Worm (Caenorhabditis elegans) whole organism, mixed stage, embryonic: ENCODE data around the gene Y49A3A.4.
A peak's percentile ranks its signal among the peaks of the same experiment; 100 is the strongest.

ENCODE experiments used
- M03D4.4 ChIP-seq: sonication (generic microtip); optimal IDR thresholded peaks from 2 replicates; lab custom pipeline; 2017; ENCODE audit warnings: mild to moderate bottlenecking, missing genetic modification characterization, missing compliant biosample characterization
- bed-3 ChIP-seq: fragments of 200-800 bp; sonication (Bioruptor generic); optimal IDR thresholded peaks from 3 replicates; lab custom pipeline; 2018; ENCODE audit warnings: mild to moderate bottlenecking, missing genetic modification characterization, moderate library complexity, missing compliant biosample characterization
- blmp-1 ChIP-seq: fragments of 150-350 bp; optimal IDR thresholded peaks from 2 replicates; lab custom pipeline; 2014; ENCODE audit warnings: missing biosample characterization, missing genetic modification characterization
- ceh-39 ChIP-seq: fragments of 150-350 bp; optimal IDR thresholded peaks from 2 replicates; lab custom pipeline; 2014; ENCODE audit warnings: missing biosample characterization, missing genetic modification characterization
- ceh-43 ChIP-seq: fragments of 200-800 bp; sonication (Bioruptor generic); optimal IDR thresholded peaks from 2 replicates; lab custom pipeline; 2018; ENCODE audit warnings: mild to moderate bottlenecking, missing genetic modification characterization, moderate library complexity, missing compliant biosample characterization
- ceh-83 ChIP-seq: fragments of 200-800 bp; sonication (Bioruptor generic); optimal IDR thresholded peaks from 2 replicates; lab custom pipeline; 2018; ENCODE audit warnings: mild to moderate bottlenecking, missing genetic modification characterization, missing compliant biosample characterization
- ces-1 ChIP-seq: fragments of 150-350 bp; optimal IDR thresholded peaks from 2 replicates; lab custom pipeline; 2014; ENCODE audit warnings: missing biosample characterization, missing genetic modification reagents, missing genetic modification characterization
- cnd-1 ChIP-seq: fragments of 200-800 bp; sonication (Bioruptor generic); optimal IDR thresholded peaks from 2 replicates; lab custom pipeline; 2018; ENCODE audit warnings: mild to moderate bottlenecking, missing genetic modification characterization, missing compliant biosample characterization
- drap-1 ChIP-seq: fragments of 200-800 bp; sonication (Bioruptor generic); optimal IDR thresholded peaks from 3 replicates; lab custom pipeline; 2018; ENCODE audit warnings: mild to moderate bottlenecking, missing genetic modification characterization, missing compliant biosample characterization
- elt-1 ChIP-seq: sonication (generic microtip); optimal IDR thresholded peaks from 2 replicates; lab custom pipeline; 2017; ENCODE audit warnings: missing genetic modification characterization, mild to moderate bottlenecking, missing compliant biosample characterization, antibody characterized with exemption, moderate library complexity, borderline replicate concordance; ENCODE audit not compliant: insufficient read depth
- flh-1 ChIP-seq: fragments of 200-800 bp; sonication (Bioruptor generic); optimal IDR thresholded peaks from 2 replicates; lab custom pipeline; 2018; ENCODE audit warnings: mild to moderate bottlenecking, missing genetic modification characterization, moderate library complexity, missing compliant biosample characterization
- ham-2 ChIP-seq: fragments of 200-800 bp; sonication (Bioruptor generic); optimal IDR thresholded peaks from 2 replicates; lab custom pipeline; 2018; ENCODE audit warnings: mild to moderate bottlenecking, missing genetic modification characterization, missing compliant biosample characterization
- hlh-1 ChIP-seq: fragments of 150-350 bp; optimal IDR thresholded peaks from 2 replicates; lab custom pipeline; 2014; ENCODE audit warnings: missing biosample characterization, missing genetic modification reagents, missing genetic modification characterization
- lin-13 ChIP-seq: fragments of 150-350 bp; optimal IDR thresholded peaks from 2 replicates; lab custom pipeline; 2014; ENCODE audit warnings: missing biosample characterization, missing genetic modification characterization
- lin-32 ChIP-seq: fragments of 200-800 bp; sonication (Bioruptor generic); optimal IDR thresholded peaks from 2 replicates; lab custom pipeline; 2018; ENCODE audit warnings: mild to moderate bottlenecking, missing genetic modification characterization, missing compliant biosample characterization
- lsy-2 ChIP-seq: fragments of 150-350 bp; optimal IDR thresholded peaks from 2 replicates; lab custom pipeline; 2014; ENCODE audit warnings: missing biosample characterization, missing genetic modification characterization
- mab-5 ChIP-seq: fragments of 150-350 bp; optimal IDR thresholded peaks from 2 replicates; lab custom pipeline; 2014; ENCODE audit warnings: missing biosample characterization, missing genetic modification characterization
- mep-1 ChIP-seq: fragments of 150-350 bp; optimal IDR thresholded peaks from 2 replicates; lab custom pipeline; 2017; ENCODE audit warnings: missing biosample characterization, missing genetic modification reagents, missing genetic modification characterization, inconsistent platforms
- nhr-12 ChIP-seq: fragments of 150-350 bp; optimal IDR thresholded peaks from 2 replicates; lab custom pipeline; 2014; ENCODE audit warnings: missing biosample characterization, missing genetic modification characterization
- nhr-2 ChIP-seq: fragments of 150-350 bp; optimal IDR thresholded peaks from 2 replicates; lab custom pipeline; 2014; ENCODE audit warnings: missing biosample characterization, missing genetic modification characterization
- nhr-237 ChIP-seq: fragments of 150-350 bp; optimal IDR thresholded peaks from 2 replicates; lab custom pipeline; 2014; ENCODE audit warnings: missing biosample characterization, missing genetic modification characterization
- nhr-28 ChIP-seq: fragments of 150-350 bp; optimal IDR thresholded peaks from 2 replicates; lab custom pipeline; 2014; ENCODE audit warnings: missing biosample characterization, missing genetic modification characterization
- nhr-76 ChIP-seq: sonication (generic microtip); optimal IDR thresholded peaks from 2 replicates; lab custom pipeline; 2017; ENCODE audit warnings: missing biosample characterization, missing genetic modification characterization
- pha-4 ChIP-seq: fragments of 150-350 bp; optimal IDR thresholded peaks from 2 replicates; lab custom pipeline; 2018; ENCODE audit warnings: missing biosample characterization, missing genetic modification reagents, missing genetic modification characterization
- sem-2 ChIP-seq: fragments of 200-800 bp; sonication (Bioruptor generic); optimal IDR thresholded peaks from 2 replicates; lab custom pipeline; 2018; ENCODE audit warnings: mild to moderate bottlenecking, missing genetic modification characterization, missing compliant biosample characterization
- snpc-4 ChIP-seq: fragments of 150-350 bp; optimal IDR thresholded peaks from 2 replicates; lab custom pipeline; 2014; ENCODE audit warnings: missing biosample characterization, missing genetic modification characterization
- sptf-1 ChIP-seq: sonication (generic microtip); optimal IDR thresholded peaks from 2 replicates; lab custom pipeline; 2017; ENCODE audit warnings: mild to moderate bottlenecking, missing genetic modification characterization, moderate library complexity, missing compliant biosample characterization
- tbx-8 ChIP-seq: fragments of 200-800 bp; sonication (Bioruptor generic); optimal IDR thresholded peaks from 2 replicates; lab custom pipeline; 2018; ENCODE audit warnings: mild to moderate bottlenecking, missing genetic modification characterization, moderate library complexity, missing compliant biosample characterization
- unc-120 ChIP-seq: sonication (generic microtip); optimal IDR thresholded peaks from 2 replicates; lab custom pipeline; 2017; ENCODE audit warnings: missing genetic modification characterization, missing compliant biosample characterization; ENCODE audit not compliant: poor library complexity, severe bottlenecking
- unc-39 ChIP-seq: fragments of 150-350 bp; optimal IDR thresholded peaks from 2 replicates; lab custom pipeline; 2014; ENCODE audit warnings: missing biosample characterization, missing genetic modification characterization
- unc-62 ChIP-seq: fragments of 150-350 bp; optimal IDR thresholded peaks from 2 replicates; lab custom pipeline; 2014; ENCODE audit warnings: missing biosample characterization, missing genetic modification reagents, missing genetic modification characterization
- ztf-11 ChIP-seq: fragments of 150-350 bp; optimal IDR thresholded peaks from 2 replicates; lab custom pipeline; 2014; ENCODE audit warnings: missing biosample characterization, missing genetic modification characterization

Gene Y49A3A.4

DNA sequence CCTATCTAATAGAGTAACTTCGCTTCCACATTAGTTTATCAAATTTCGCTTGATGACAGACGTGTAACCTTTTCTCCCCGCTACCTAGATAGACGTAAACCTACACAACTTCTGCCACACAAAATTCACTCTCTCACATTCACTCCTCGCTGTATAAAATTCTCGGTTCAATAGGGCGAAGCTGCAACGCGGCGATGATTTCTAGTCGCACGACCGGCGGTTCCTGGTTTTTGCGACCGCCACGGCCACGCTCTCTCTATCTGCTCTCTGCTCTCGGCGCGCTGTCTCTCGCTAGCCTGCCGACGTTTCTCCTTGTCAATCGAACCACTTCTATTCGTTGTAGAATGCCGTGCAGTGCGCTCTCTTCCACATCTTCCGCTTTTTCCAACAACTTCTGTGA, 7.7 kb downstream of the Y49A3A.4 start (continued):
- TF ChIP-seq nhr-237 (tag; lab: Kevin White, UChicago) (peak; percentile 56), blmp-1 (no peak)

ce11 chrV:14350498-14350897, 8.2 kb downstream of the Y49A3A.4 start:
- TF ChIP-seq snpc-4 (no peak), unc-39 (tag; lab: Kevin White, UChicago) (no peak), drap-1 (GFP tag; lab: Kevin White, UChicago) (no peak), nhr-28 (no peak), hlh-1 (tag; lab: Kevin White, UChicago) (no peak), ham-2 (no peak), bed-3 (GFP tag; lab: Kevin White, UChicago) (no peak), blmp-1 (no peak), nhr-76 (tag; lab: Kevin White, UChicago) (no peak), mab-5 (no peak), sem-2 (no peak), mep-1 (tag; lab: Kevin White, UChicago) (no peak), tbx-8 (GFP tag; lab: Kevin White, UChicago) (no peak)

- TF ChIP-seq nhr-12 (no peak), unc-62 (GFP tag; lab: Kevin White, UChicago) (peak; percentile 27), cnd-1 (tag; lab: Kevin White, UChicago) (peak; percentile 2), drap-1 (GFP tag; lab: Kevin White, UChicago) (peak; percentile 49), nhr-237 (tag; lab: Kevin White, UChicago) (peak; percentile 86), sptf-1 (tag; lab: Kevin White, UChicago) (peak; percentile 56), hlh-1 (tag; lab: Kevin White, UChicago) (peak; percentile 40), blmp-1 (no peak), flh-1 (no peak), mep-1 (tag; lab: Kevin White, UChicago) (peak; percentile 97), ceh-83 (GFP tag; lab: Kevin White, UChicago) (no peak), lsy-2 (peak; percentile 84), elt-1 (tag; lab: Kevin White, UChicago) (no peak), ceh-39 (tag; lab: Kevin White, UChicago) (peak; percentile 12), lin-13 (peak; percentile 70), pha-4 (tag; lab: Kevin White, UChicago) (peak; percentile 58), nhr-2 (tag; lab: Kevin White, UChicago) (peak; percentile 8)
- TF ChIP-seq, all 35 proteins: peak for 12
Measured at ce11 chrV:14347234-14347826, 11.4 kb downstream of the Y49A3A.4 start, which contains the start of gene cept-2. Gene cept-2 (plus strand): TSS chrV:14347766.

ce11 chrV:14341672-14342071, 17.0 kb downstream of the Y49A3A.4 start, which contains the start of gene F47B8.10:
Gene F47B8.10 (plus strand): TSS chrV:14341972.
- no peak for TF ChIP-seq lin-13
- no peak for TF ChIP-seq ceh-43 (GFP tag; lab: Kevin White, UChicago)
- TF ChIP-seq mep-1 (tag; lab: Kevin White, UChicago), result no peak
- TF ChIP-seq lsy-2, result no peak
- TF ChIP-seq ceh-39 (tag; lab: Kevin White, UChicago), result no peak
- TF ChIP-seq nhr-12, result no peak
- no peak for TF ChIP-seq blmp-1
- TF ChIP-seq flh-1, result no peak
- TF ChIP-seq M03D4.4 (tag; lab: Kevin White, UChicago), result no peak
- TF ChIP-seq lin-32 (GFP tag; lab: Kevin White, UChicago), result no peak
- TF ChIP-seq nhr-28, result no peak
- no peak for TF ChIP-seq mab-5
- no peak for TF ChIP-seq bed-3 (GFP tag; lab: Kevin White, UChicago)
- TF ChIP-seq unc-120 (tag; lab: Kevin White, UChicago), result no peak
- TF ChIP-seq cnd-1 (tag; lab: Kevin White, UChicago), result no peak
- TF ChIP-seq hlh-1 (tag; lab: Kevin White, UChicago), result no peak
- TF ChIP-seq unc-39 (tag; lab: Kevin White, UChicago), result no peak
- TF ChIP-seq snpc-4, result no peak
- TF ChIP-seq, all 35 proteins: peak for 0

DNA sequence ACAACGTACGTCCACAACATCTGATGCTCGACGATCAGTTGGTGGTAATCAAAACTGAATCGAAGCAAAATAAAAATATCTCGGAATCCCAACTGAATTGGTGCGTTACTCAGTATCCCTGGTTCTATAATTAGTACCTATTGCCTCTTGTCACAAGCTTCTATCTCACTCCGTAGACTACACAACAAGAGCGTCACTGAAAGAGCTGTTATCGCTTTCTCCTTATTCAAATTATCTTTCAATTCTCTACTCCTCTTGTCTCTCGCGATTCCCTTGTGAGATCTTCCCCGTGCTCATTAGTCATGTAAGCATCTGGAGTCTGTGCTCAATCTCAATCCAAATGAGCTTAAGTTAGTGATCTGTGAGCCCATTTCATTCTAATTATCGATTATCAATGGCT, 22.0 kb downstream of the Y49A3A.4 start, which contains the start of gene srm-6:
Gene srm-6, plus strand, starts transcription at position 301 of the 400 bp plus-strand sequence.
- TF ChIP-seq nhr-12 (no peak), sem-2 (no peak), lsy-2 (no peak), nhr-28 (no peak), ztf-11 (tag; lab: Kevin White, UChicago) (no peak), ceh-39 (tag; lab: Kevin White, UChicago) (no peak), ces-1 (GFP tag; lab: Kevin White, UChicago) (no peak), elt-1 (tag; lab: Kevin White, UChicago) (no peak), nhr-237 (tag; lab: Kevin White, UChicago) (no peak), snpc-4 (no peak), drap-1 (GFP tag; lab: Kevin White, UChicago) (no peak)
